Worm (Caenorhabditis elegans) whole organism, L4/young adult: Measurements from ENCODE around the gene fbxa-54.

Experiments used
- W03F9.2 ChIP-seq: fragments of 150-350 bp; optimal IDR thresholded peaks from 2 replicates; lab custom pipeline; 2014; ENCODE audit warnings: missing biosample characterization, missing genetic modification characterization
- dao-5 ChIP-seq: sonication (generic microtip); optimal IDR thresholded peaks from 2 replicates; lab custom pipeline; 2016; ENCODE audit warnings: missing genotype, missing genetic modification characterization, moderate library complexity, missing compliant biosample characterization
- him-1 ChIP-seq: sonication (generic microtip); optimal IDR thresholded peaks from 2 replicates; lab custom pipeline; 2016; ENCODE audit warnings: missing genotype, missing genetic modification reagents, missing genetic modification characterization, missing compliant biosample characterization

DNA sequence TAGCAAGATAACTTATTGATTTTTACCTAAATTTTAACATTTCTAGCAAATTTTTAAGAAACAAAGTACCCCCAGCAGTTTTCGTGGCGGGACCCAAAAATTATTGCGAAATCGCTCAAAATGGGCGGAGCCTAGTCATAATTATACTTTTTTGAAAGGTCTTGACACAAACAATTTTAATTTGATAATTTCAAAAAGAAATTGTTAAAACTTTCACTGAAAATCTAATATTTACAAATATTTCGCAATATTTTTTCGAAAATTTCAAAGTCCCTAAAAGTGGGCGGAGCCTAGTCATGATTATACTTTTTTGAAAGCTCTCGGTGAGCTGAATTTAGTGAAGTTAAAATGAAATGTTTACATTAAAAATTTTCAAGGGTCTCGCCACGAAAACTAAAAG lies 48.3 kb downstream of the fbxa-54 start:
- no peak for TF ChIP-seq him-1 (tag; lab: Kevin White, UChicago)
- TF ChIP-seq dao-5 (tag; lab: Kevin White, UChicago): no peak
- no peak for TF ChIP-seq W03F9.2 (tag; lab: Kevin White, UChicago)
